Fruit fly (Drosophila melanogaster) ovary, adult (tissue): ENCODE measurements around the gene grk.

ENCODE experiments used
- CG17801 ChIP-seq: fragments of 200-800 bp; optimal IDR thresholded peaks from 2 replicates; lab custom pipeline; 2019; ENCODE audit warnings: missing biosample characterization, mild to moderate bottlenecking, missing genetic modification characterization, moderate library complexity; ENCODE audit not compliant: partially characterized antibody

Gene grk

DNA sequence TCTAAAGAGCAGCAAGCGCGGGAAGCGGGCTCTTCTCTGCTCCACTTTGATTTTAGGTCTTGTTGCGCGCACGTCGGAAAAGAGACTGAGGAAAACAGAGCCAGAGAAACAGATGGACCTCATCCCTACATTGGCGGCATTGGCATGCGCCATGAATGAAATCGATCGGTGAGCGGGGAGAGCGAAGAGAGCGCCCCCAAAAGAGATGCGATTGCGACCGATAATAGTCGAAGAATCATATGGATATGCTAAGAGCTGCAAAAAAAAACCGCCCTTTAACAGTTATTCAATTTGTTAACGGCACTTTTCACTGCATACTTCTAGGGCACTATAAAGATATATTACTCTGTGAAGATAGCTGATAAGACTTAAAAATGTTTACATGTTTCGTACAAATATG, at the start of gene grk:
TSS of gene grk (minus strand) at position 87 of the 400 bp plus-strand sequence.
- no peak for TF ChIP-seq CG17801 (GFP tag; lab: Kevin White, UChicago)

DNA sequence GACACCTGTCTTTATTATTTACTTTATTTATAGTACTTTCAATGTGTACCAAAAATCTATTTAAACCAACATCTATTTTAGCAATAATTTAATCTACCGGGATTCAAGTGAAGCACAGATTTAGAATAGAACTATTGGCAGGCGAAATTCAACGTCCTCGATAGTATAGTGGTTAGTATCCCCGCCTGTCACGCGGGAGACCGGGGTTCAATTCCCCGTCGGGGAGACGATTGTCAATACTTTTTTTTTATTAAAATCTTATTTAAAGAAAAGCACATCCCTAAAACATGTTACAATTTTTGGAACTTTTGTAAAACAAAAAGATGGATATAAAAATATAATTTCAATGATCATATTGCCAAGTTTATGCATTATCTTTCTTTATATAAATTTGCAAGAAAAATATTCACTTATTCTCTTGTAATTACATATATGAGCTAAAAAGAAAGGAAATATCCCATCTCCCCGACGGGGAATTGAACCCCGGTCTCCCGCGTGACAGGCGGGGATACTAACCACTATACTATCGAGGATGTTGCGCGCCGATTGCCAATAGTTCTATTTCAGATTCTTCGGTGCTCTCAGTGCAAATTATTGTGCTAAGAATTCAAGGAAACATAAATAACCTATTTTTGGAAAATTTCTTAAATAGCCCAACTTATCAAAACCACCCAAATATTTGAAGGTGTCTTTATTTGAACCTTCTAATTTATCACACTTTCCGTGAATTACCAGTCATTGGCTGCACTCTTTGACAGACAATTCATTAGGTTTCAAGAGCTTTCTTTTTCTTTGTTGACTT, 48.4 kb upstream of the grk start, which contains the start of gene CG43796:
TSS of gene CG43796 (plus strand) at position 752 of the 802 bp plus-strand sequence.
- no peak for TF ChIP-seq CG17801 (GFP tag; lab: Kevin White, UChicago)

DNA sequence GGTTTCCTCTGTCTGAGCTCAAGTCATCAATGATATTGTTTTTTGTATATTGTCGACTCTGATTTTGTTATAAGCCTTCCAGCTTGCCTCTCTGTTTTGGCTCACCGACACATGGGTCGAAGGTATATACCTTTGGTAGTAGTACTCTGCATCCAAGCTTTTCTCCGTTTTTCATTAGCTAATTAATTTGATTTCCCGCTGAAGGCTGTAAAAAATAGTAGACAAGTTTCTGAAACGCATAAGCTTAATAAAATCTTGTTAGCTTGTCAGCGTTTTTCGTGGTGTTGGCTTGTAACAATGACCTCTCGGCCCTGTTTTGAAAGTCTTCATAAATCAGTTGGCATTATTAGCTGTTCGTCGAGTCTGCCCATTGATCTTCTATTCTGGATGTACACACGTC, 47.4 kb upstream of the grk start:
- no peak for TF ChIP-seq CG17801 (GFP tag; lab: Kevin White, UChicago)

DNA sequence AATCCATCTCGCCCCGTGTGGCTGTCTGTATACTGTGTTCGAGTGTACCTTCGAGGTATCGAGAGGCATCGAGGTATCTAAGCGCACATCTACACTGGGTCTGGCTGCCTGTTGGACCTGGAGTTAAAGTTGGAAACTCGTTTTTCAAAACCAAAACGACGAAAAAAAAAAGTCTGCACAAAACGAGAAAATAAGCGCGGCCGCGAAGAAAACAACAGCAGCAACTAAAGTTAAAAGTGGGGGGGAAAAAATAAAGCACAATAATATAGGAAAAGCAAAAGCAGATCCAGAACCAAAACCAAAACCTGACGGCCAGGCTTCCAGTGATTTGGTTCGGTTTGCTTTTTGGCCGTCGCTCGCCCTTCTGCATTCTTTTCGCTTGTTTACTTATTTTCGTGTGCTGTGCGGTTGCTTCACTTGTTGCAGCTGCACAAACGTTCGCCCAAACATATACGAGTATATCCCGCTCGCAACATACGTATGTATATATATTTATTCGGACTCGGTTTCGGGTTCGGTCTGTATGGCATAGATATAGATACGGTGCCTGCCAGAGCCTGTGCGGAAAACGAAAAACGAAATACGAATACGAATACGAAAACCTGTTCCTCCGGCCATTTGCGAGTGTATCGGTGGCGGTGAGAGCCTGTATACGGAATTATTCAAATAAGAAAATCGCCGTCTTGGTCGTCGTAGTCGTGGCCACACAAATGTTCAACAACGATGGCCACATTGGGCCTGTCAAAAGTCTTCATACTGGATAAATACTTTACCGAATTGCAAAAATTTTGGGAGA, 45.7 kb upstream of the grk start:
- TF ChIP-seq CG17801 (GFP tag; lab: Kevin White, UChicago): no peak

DNA sequence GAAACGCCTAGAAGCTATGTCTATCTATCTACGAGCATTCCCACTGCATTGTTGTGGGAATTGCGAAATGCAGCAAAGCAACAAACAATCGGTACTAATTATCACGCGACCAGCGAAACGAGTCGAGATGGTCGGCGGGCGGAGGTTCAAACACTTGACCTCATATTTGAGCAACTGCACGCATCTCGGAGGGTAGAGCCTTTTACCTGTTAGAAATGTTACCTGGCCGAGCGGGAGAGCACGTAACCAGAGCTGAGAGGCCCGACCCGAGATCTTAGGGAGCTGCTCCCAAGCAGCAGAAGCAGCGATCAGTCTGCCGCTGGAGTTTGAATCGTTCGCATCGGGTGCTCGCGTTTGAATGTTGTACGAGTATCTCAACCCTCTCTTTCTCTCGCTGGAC, 45.0 kb upstream of the grk start:
- TF ChIP-seq CG17801 (GFP tag; lab: Kevin White, UChicago): no peak

DNA sequence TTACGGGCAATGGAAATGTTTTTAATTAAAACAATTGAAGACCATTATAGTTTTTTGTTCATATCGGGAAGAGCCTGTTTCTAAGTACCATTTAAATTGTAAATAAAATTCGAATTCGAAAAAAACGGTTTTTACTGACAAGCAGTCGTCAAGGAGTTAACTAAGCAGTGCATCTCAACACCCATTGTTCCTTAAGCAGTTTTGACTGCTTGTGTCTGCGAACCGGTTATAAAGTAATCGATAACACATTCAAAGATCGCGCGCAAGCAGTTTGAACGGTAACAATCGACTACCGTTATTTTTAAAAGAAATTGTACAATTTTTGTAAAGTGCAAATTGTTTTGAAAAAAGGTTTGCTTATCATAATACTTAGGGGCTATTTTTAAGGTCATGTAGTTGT, 44.6 kb upstream of the grk start:
- TF ChIP-seq CG17801 (GFP tag; lab: Kevin White, UChicago): no peak

DNA sequence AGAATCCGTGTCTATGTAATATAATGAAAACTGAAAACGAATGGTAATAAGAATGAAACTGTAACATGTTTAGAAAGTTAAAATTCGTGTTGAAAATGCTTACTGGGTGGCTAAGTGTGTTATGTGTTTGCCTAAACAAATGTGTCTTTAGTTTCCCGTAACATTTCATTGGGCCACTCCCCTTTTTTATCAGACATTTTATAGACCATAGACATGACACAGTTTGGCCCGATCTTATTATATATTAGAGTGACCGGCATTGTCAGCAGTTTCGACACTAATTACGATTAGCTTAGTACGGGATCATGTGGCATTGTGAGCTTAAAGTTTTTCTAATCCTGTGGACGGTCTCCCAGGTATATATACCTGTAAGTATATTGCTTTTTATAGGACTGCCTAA, 43.7 kb upstream of the grk start, which contains the start of gene CheA29a:
TSS of gene CheA29a (plus strand) at position 301 of the 400 bp plus-strand sequence.
- TF ChIP-seq CG17801 (GFP tag; lab: Kevin White, UChicago): no peak

DNA sequence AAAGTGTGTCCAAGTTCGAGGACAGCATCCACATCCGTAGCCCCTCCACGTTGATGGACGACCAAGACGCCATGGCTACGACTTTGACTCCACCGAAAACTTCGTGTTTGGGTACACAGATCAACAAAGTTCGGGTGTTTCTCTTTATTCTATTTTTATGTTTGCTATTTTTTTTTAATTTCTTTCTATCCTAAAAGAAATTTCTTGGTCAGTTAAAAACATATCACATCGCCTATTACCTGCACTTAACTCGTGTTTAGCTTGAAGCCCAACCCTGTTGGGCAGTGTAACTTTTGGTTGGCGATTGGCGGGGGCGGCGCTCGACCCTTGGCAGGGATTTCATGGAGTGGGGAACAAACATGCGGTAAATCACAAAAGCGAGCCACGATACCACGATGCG, 40.0 kb upstream of the grk start:
- no peak for TF ChIP-seq CG17801 (GFP tag; lab: Kevin White, UChicago)

DNA sequence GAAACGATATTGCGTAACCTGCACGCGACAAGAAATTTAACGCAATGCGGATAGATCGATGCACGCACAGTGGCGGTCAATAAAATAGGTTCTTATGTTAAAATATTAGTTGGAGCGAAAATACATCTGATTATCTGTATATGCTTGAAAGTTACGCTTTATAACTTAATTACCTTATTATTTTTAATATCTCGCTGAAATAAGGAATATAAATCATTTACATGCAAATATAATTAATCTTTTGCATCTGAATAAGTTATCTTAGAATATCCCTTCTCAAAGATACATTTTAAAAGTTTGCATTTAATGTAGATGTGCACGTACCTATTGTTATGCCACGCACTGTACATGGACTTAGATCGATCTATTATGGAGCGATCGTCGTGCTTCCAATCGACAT, 38.3 kb upstream of the grk start:
- no peak for TF ChIP-seq CG17801 (GFP tag; lab: Kevin White, UChicago)

DNA sequence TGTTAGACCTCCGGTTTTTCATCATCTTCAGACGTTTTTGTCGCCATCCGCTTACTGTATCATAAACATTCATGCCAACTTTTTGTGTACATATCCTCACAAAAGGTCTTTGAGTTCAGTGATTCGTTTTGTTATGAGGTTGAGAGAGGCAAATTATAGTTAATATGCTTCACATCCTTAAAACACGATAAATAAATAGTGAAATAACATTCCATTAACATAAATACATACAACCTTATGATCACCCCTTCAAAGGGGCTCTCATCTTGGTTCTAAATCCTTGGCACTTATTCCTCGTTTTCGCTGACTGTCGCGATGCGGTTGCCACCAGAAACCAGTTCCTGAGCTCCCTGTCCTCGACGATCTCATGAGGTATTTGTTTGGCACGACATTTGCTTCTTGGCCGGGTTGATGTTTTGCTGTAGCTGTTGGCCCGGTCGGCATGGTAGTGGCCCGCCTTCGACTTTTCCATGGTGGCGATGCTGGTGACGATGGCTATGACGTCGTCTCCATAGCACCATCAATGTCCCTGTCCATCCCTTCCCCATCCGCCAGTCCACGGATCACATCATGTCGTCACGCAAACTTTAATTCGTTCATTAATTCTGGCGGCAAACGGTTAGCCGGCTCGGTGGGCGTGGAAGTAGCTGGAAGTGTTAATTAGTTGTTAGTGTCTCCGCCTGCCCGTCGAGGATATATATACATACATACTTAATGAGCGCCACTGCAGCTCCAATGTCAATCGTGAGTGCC, 35.7 kb upstream of the grk start:
- no peak for TF ChIP-seq CG17801 (GFP tag; lab: Kevin White, UChicago)

DNA sequence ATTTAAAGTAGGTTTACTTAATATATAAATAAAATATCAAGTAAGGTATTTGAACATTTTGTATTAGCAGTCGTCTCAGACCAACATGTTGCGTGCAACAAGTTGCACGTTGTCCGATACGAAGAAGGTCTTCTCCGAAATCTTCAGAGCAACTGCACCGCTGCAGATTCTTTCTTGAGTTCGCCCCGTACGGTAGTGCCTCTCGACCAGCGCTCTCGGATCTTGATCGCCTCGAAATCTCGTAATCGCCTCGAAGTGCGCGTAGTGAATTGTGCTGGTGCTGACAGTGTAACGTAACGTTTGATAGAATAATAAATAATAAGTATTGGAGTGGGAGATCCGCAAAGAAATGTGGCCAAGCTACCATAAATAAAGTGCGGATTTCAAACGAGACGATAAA, 33.2 kb upstream of the grk start, which contains the start of gene dachs:
TSS of gene dachs (plus strand) at position 175 of the 400 bp plus-strand sequence.
- no peak for TF ChIP-seq CG17801 (GFP tag; lab: Kevin White, UChicago)

DNA sequence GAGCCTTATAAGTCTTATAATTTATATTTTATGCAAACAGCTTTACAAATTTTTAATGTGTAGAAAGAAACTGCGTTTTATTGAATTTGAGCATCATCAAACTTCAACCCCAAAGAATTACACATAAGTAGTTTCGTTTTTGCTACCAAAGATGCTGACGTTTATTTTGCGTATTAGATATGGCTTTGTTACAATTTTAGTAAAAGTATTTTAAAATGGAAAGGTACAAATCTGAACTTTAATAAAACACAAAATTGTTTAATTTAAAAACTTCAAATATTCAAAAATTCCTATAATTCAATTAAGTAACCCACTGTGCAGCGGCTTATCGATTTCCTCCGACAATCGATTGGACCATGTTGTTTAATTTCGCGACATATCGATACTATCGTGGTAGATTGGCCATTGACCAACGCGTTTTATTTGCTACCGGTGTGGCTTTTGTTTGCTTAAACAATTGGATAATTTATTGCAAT, 30.7 kb upstream of the grk start, which contains the start of gene prg:
TSS of gene prg (plus strand) at position 382 of the 476 bp plus-strand sequence.
- peak; percentile 78 for TF ChIP-seq CG17801 (GFP tag; lab: Kevin White, UChicago)

DNA sequence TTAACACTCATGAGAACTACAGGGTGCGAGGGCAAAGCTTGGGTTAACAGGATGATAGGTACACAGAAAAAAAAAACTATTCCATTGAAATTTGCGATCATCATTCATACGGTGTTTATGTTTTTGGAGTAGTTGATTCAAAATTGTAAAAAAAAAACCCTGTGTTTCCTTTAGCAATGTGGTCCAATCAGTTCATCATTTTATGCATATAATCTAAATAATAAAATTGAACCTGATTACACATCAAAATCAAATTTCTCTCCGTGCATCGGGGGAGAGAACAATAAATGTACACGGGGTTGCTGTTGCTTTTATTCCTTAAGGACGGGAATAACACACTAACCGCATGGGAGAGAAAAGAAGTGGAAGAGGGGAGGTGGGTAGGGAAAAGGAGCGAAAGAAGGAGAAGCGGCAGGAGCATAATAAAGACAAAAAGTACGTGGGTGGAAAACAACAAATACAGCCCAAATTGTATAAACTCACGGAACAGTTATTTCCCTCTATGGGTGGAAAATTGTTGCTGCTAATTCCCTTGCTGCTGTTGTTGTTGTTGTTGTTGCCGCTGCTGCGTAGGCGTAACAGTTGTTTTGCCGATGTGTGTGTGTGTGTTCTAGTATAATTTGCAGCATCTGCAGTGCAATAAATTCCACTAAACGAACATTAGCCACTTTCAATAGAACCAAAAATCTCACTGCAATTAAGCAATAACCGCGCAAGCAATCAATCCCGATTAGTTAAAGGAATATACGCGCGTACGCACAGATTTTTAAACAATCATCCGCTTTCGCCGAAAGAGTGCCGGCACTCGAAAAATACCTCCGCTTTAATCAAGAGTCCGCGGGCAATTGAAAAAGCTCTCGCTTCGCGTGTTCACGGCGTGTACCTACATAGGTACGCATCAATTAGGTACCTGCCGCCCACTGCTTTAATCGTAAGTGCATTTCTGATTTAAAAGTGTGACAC, 30.0 kb upstream of the grk start, which contains the start of gene Agpat2:
TSS of gene Agpat2 (minus strand) at position 851 of the 963 bp plus-strand sequence.
- no peak for TF ChIP-seq CG17801 (GFP tag; lab: Kevin White, UChicago)
